Fruit fly (Drosophila melanogaster): ENCODE data around the gene CG9776.

The CG9776 gene

DNA sequence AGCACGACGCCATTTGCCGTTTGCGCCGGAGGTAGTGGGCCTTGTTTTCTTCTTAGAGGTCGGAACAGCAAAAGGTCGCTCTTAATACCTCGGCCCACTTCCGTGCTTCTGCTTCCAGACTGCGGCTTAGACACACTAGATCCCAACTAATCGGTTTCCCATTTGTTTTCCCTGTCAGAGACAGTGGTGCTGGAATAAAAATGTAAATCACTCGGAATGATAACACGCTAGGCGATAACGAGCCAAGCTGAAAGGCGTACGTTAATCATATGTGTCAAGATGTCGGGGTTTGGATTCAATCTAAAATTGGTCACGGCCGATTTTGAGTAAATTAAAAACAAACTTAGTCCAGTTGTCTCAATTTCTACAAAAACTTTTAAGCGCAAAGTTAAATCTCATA is 39.2 kb downstream of the CG9776 start, which contains the start of gene Nepl11:
TSS of gene Nepl11 (minus strand) at position 152 of the 400 bp plus-strand sequence.
- TF ChIP-seq psq (optimal IDR thresholded peaks at IDR 0.05) (no peak), h (optimal IDR thresholded peaks at IDR 0.05) (no peak), ttk (optimal IDR thresholded peaks at IDR 0.05) (no peak), Myc (optimal IDR thresholded peaks at IDR 0.05) (no peak)

DNA sequence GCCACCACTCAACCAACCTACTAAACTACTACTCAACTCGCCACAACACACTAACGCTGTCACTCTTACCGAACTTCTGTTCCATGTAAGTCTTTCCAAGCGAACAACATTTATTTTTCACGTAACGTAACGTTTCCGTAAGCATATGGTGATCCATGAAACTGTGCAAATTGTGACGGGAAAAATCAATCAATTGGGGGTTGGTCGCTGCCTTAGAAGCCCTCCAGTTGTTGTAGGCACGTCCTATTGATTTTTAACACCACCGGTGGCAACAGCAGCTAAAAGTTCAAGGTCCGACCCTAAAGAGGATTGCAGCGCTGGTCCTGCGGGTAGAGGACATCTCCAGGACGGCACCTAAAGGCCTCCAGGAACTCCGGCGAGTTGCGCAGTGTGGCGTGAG is 41.7 kb downstream of the CG9776 start:
- TF ChIP-seq insv (optimal IDR thresholded peaks at IDR 0.05) (no peak), h (optimal IDR thresholded peaks at IDR 0.05) (no peak), ttk (optimal IDR thresholded peaks at IDR 0.05) (no peak)

DNA sequence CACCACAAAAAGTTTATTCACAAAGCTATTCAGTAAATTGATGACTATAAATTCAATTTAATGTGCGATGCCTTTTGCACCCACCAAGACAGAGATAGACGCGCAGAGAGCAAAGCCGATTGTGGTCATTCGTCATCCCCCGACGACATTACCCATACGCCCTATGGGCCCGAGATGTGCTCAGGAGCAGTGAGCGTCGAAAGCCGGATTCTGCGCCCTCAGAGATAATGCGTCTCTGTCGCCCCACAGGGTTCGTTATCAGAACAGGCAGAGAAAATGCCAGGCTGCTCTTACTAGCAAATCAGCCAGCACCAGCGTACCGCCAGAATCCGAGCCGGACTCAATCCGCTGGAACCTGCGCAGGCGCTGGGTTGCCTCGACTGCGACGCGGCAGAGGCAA is 42.6 kb downstream of the CG9776 start:
- TF ChIP-seq insv (optimal IDR thresholded peaks at IDR 0.05) (no peak), Sin3A (optimal IDR thresholded peaks at IDR 0.05) (no peak), ttk (optimal IDR thresholded peaks at IDR 0.05) (no peak), Myc (optimal IDR thresholded peaks at IDR 0.05) (no peak), h (optimal IDR thresholded peaks at IDR 0.05) (no peak), psq (optimal IDR thresholded peaks at IDR 0.05) (no peak)

- TF ChIP-seq insv (optimal IDR thresholded peaks at IDR 0.05) (no peak), Sin3A (optimal IDR thresholded peaks at IDR 0.05) (no peak), ttk (optimal IDR thresholded peaks at IDR 0.05) (no peak), h (optimal IDR thresholded peaks at IDR 0.05) (no peak), Myc (optimal IDR thresholded peaks at IDR 0.05) (no peak), psq (optimal IDR thresholded peaks at IDR 0.05) (no peak)
Measured at dm6 chr3R:4284376-4284953, 49.4 kb downstream of the CG9776 start.

dm6 chr3R:4282207-4282606 is 51.7 kb downstream of the CG9776 start:
- no peak for TF ChIP-seq psq (optimal IDR thresholded peaks at IDR 0.05)
- no peak for TF ChIP-seq ttk (optimal IDR thresholded peaks at IDR 0.05)

DNA sequence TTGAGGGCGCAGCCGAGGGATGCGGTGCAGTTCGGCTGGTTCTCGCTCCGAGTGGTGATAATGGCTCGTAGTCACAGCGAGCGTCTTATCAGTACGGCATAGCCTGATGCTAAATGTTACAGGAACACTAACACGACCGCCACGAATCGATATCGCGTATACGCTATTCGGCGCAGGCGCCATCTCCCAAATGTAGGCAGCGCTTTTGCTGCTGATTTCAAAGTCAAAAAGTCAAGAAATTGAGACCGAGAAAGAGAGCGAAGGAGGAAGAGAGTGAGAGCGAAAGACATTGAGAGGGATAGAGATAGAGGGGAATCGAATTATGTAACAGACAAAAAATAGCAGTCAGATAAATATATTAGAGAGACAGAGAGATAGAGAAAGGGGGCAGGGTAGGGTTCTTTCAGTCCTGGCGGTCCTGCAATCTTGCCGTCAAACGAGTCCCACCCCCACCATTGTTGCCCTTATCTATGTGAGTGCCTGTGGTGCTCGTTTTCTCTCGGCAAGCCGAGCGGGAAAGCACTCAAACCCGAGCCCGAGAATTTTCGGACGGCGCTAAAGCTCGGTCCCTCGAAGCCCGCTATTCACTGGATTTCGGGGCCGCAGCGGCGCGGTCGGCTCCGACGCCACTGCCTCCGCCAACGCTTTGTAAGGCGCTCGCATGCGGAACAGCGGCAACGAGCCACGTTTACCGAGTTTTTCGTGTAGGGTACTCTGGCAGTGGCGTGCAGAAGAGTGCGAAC is 52.6 kb downstream of the CG9776 start:
- TF ChIP-seq Sin3A (optimal IDR thresholded peaks at IDR 0.05): no peak
- no peak for TF ChIP-seq insv (optimal IDR thresholded peaks at IDR 0.05)
- TF ChIP-seq Myc (optimal IDR thresholded peaks at IDR 0.05): no peak
- TF ChIP-seq ttk (optimal IDR thresholded peaks at IDR 0.05): no peak
- TF ChIP-seq h (optimal IDR thresholded peaks at IDR 0.05): no peak
- TF ChIP-seq psq (optimal IDR thresholded peaks at IDR 0.05): no peak

- TF ChIP-seq Myc (optimal IDR thresholded peaks at IDR 0.05) (no peak), insv (optimal IDR thresholded peaks at IDR 0.05) (no peak)
Measured at dm6 chr3R:4280062-4280461, 53.8 kb downstream of the CG9776 start, which contains the start of gene cpx. cpx (plus strand) TSS chr3R:4280221.

dm6 chr3R:4277828-4278227 is 56.0 kb downstream of the CG9776 start, which contains the start of gene flip:
flip (minus strand) TSS chr3R:4277928.
- TF ChIP-seq psq (optimal IDR thresholded peaks at IDR 0.05) (no peak), Myc (optimal IDR thresholded peaks at IDR 0.05) (no peak), ttk (optimal IDR thresholded peaks at IDR 0.05) (no peak), insv (optimal IDR thresholded peaks at IDR 0.05) (no peak), h (optimal IDR thresholded peaks at IDR 0.05) (no peak), Sin3A (optimal IDR thresholded peaks at IDR 0.05) (no peak)
